Worm (Caenorhabditis elegans): Measurements from ENCODE around the gene Y116A8C.465.

ce11 chrIV:17040618-17041017 is 24.4 kb upstream of the Y116A8C.465 start, which contains the start of gene Y116A8C.20:
- TF ChIP-seq cebp-1 (GFP tag; IDR thresholded peaks at IDR 0.05) (no peak), cebp-1 (tag; optimal IDR thresholded peaks at IDR 0.05) (no peak), lin-35 (GFP tag; optimal IDR thresholded peaks at IDR 0.05) (no peak), ama-1 (optimal IDR thresholded peaks at IDR 0.05) (no peak), ama-1 (GFP tag; optimal IDR thresholded peaks at IDR 0.05) (no peak)
